Worm (Caenorhabditis elegans) whole organism, L4/young adult: ENCODE measurements around the gene srx-2.

Source experiments
- W03F9.2 ChIP-seq: fragments of 150-350 bp; optimal IDR thresholded peaks from 2 replicates; lab custom pipeline; 2014; ENCODE audit warnings: missing biosample characterization, missing genetic modification characterization
- dao-5 ChIP-seq: sonication (generic microtip); optimal IDR thresholded peaks from 2 replicates; lab custom pipeline; 2016; ENCODE audit warnings: missing genotype, missing genetic modification characterization, moderate library complexity, missing compliant biosample characterization
- him-1 ChIP-seq: sonication (generic microtip); optimal IDR thresholded peaks from 2 replicates; lab custom pipeline; 2016; ENCODE audit warnings: missing genotype, missing genetic modification reagents, missing genetic modification characterization, missing compliant biosample characterization

DNA sequence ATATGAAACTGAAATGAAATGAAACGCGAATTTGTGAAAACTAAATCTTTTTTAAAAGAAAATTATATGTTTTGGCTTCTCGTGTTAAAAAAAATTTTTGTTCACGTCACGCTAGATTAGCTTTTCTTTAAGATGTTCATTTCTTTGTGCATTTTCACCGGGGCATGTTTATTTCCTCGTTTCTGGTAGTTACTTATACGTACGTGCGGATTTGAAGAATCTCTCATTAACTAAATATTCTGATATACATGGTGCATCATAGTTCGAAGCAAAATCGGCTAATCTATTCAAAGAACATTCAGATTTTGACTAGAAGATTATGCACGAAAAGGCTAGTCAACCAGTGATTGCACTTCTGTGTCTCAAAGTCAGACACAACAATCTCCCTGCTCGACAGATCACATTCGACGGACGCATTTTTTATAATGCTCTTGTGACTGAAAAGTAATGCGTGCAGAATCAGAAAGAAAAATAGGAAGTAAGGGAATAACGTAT lies 38.3 kb downstream of the srx-2 start, which contains the start of gene C25E10.17:
- TF ChIP-seq W03F9.2 (tag; lab: Kevin White, UChicago) (no peak), dao-5 (tag; lab: Kevin White, UChicago) (no peak), him-1 (tag; lab: Kevin White, UChicago) (no peak)
